Fruit fly (Drosophila melanogaster): ENCODE results near the gene CG9312.

Gene CG9312

dm6 chr3R:13765456-13765855 lies at the start of gene CG9312:
CG9312 (plus strand) TSS chr3R:13765756.
- no peak for TF ChIP-seq noc (tag; optimal IDR thresholded peaks at IDR 0.05)

dm6 chr3R:13716827-13717226 lies 48.7 kb upstream of the CG9312 start:
- TF ChIP-seq noc (tag; optimal IDR thresholded peaks at IDR 0.05) = no peak

- TF ChIP-seq noc (tag; optimal IDR thresholded peaks at IDR 0.05) = no peak
These were observed 47.5 kb upstream of the CG9312 start, which contains the start of gene Ubc87F for dm6 chr3R:13718076-13718475. Ubc87F (minus strand) TSS chr3R:13718176.

- TF ChIP-seq noc (tag; optimal IDR thresholded peaks at IDR 0.05) = no peak
These were observed 46.5 kb upstream of the CG9312 start for dm6 chr3R:13719053-13719452.

- TF ChIP-seq noc (tag; optimal IDR thresholded peaks at IDR 0.05) = no peak
These were observed 44.8 kb upstream of the CG9312 start for dm6 chr3R:13720798-13721197.

dm6 chr3R:13721998-13722397 lies 43.6 kb upstream of the CG9312 start:
- no peak for TF ChIP-seq noc (tag; optimal IDR thresholded peaks at IDR 0.05)

dm6 chr3R:13722451-13722850 lies 43.1 kb upstream of the CG9312 start:
- TF ChIP-seq noc (tag; optimal IDR thresholded peaks at IDR 0.05) = no peak

dm6 chr3R:13724029-13724638 lies 41.4 kb upstream of the CG9312 start:
- TF ChIP-seq noc (tag; optimal IDR thresholded peaks at IDR 0.05) = no peak

- TF ChIP-seq noc (tag; optimal IDR thresholded peaks at IDR 0.05) = no peak
These were observed 38.8 kb upstream of the CG9312 start for dm6 chr3R:13726795-13727194.

dm6 chr3R:13728897-13729296 lies 36.7 kb upstream of the CG9312 start:
- no peak for TF ChIP-seq noc (tag; optimal IDR thresholded peaks at IDR 0.05)

dm6 chr3R:13730005-13730404 lies 35.6 kb upstream of the CG9312 start:
- TF ChIP-seq noc (tag; optimal IDR thresholded peaks at IDR 0.05) = no peak

dm6 chr3R:13735304-13735898 lies 30.2 kb upstream of the CG9312 start:
- no peak for TF ChIP-seq noc (tag; optimal IDR thresholded peaks at IDR 0.05)

- no peak for TF ChIP-seq noc (tag; optimal IDR thresholded peaks at IDR 0.05)
These were observed 19.4 kb upstream of the CG9312 start for dm6 chr3R:13746066-13746673.

dm6 chr3R:13761563-13761962 lies 4.0 kb upstream of the CG9312 start:
- no peak for TF ChIP-seq noc (tag; optimal IDR thresholded peaks at IDR 0.05)

- no peak for TF ChIP-seq noc (tag; optimal IDR thresholded peaks at IDR 0.05)
These were observed 555 bp upstream of the CG9312 start for dm6 chr3R:13765001-13765400.

- no peak for TF ChIP-seq noc (tag; optimal IDR thresholded peaks at IDR 0.05)
These were observed 1.7 kb downstream of the CG9312 start, which contains the start of gene Cht5 for dm6 chr3R:13767239-13767638. Cht5 (plus strand) TSS chr3R:13767549.

- TF ChIP-seq noc (tag; optimal IDR thresholded peaks at IDR 0.05) = no peak
These were observed 5.6 kb downstream of the CG9312 start, which contains the start of gene CG9297 for dm6 chr3R:13771195-13771594. CG9297 (plus strand) TSS chr3R:13771495.
